Fruit fly (Drosophila melanogaster) whole organism: ENCODE measurements around the gene Plc21C.

ENCODE experiments used
- CG8478 ChIP-seq: fragments of >200 bp; optimal IDR thresholded peaks from 2 replicates; lab custom pipeline; 2018; ENCODE audit warnings: inconsistent platforms
- Dll ChIP-seq: fragments of >200 bp; optimal IDR thresholded peaks from 2 replicates; lab custom pipeline; 2017
- EcR ChIP-seq, 2 experiments: fragments of >200 bp; optimal IDR thresholded peaks; 2 replicates each; lab custom pipeline; 2017; ENCODE audit warnings: missing biosample characterization in 2 of 2, missing genetic modification characterization in 2 of 2, missing genetic modification reagents in 2 of 2
- pan ChIP-seq: fragments of >200 bp; optimal IDR thresholded peaks from 2 replicates; lab custom pipeline; 2017
- psq ChIP-seq: fragments of >200 bp; optimal IDR thresholded peaks from 2 replicates; lab custom pipeline; 2017
- usp ChIP-seq: fragments of >200 bp; optimal IDR thresholded peaks from 2 replicates; lab custom pipeline; 2017; ENCODE audit warnings: missing biosample characterization, missing genetic modification characterization, mixed read lengths

Plc21C gene

dm6 chr2L:303306-303962 lies 2.3 kb upstream of the Plc21C start:
- no peak for TF ChIP-seq psq (lab: Kevin White, UChicago)
- no peak for TF ChIP-seq CG8478 (lab: Kevin White, UChicago)
- TF ChIP-seq Dll (lab: Kevin White, UChicago) = no peak
- TF ChIP-seq EcR (GFP tag; optimal IDR thresholded peaks at IDR 0.05; lab: Kevin White, UChicago) = no peak
- no peak for TF ChIP-seq pan (lab: Kevin White, UChicago)
- TF ChIP-seq usp (GFP tag; lab: Kevin White, UChicago) = no peak

DNA sequence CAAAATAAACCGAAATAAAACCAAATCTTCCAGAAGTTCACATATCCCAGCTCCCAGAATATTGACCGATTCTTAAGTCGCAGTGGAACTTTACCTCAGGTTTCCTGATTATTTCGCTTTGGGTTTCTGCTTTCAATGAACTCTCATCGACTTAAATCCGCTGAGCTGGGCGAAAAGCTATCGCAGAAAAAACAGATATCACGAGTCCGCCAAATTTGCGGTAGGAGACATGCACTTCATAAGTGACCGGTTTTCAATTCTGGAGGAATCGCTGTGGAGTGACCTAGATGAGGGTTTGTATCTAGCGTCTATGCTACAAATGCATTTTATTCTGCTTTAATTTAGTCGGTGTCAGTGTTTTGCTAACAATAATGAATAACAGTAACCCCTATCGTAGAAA lies 537 bp upstream of the Plc21C start:
- TF ChIP-seq pan (lab: Kevin White, UChicago) = no peak
- TF ChIP-seq EcR (GFP tag; optimal IDR thresholded peaks at IDR 0.05; lab: Kevin White, UChicago) = no peak
- no peak for TF ChIP-seq usp (GFP tag; lab: Kevin White, UChicago)
- no peak for TF ChIP-seq Dll (lab: Kevin White, UChicago)
- no peak for TF ChIP-seq CG8478 (lab: Kevin White, UChicago)
- TF ChIP-seq psq (lab: Kevin White, UChicago) = no peak

- TF ChIP-seq EcR (GFP tag; optimal IDR thresholded peaks at IDR 0.05; lab: Kevin White, UChicago) (no peak), usp (GFP tag; lab: Kevin White, UChicago) (no peak), psq (lab: Kevin White, UChicago) (no peak), Dll (lab: Kevin White, UChicago) (no peak), pan (lab: Kevin White, UChicago) (no peak)
These were observed 623 bp downstream of the Plc21C start for dm6 chr2L:306188-306927.

dm6 chr2L:307129-307528 lies 1.4 kb downstream of the Plc21C start:
- TF ChIP-seq psq (lab: Kevin White, UChicago) (no peak), EcR (GFP tag; optimal IDR thresholded peaks at IDR 0.05; lab: Kevin White, UChicago) (no peak), pan (lab: Kevin White, UChicago) (no peak), CG8478 (lab: Kevin White, UChicago) (no peak), Dll (lab: Kevin White, UChicago) (no peak), usp (GFP tag; lab: Kevin White, UChicago) (no peak)

DNA sequence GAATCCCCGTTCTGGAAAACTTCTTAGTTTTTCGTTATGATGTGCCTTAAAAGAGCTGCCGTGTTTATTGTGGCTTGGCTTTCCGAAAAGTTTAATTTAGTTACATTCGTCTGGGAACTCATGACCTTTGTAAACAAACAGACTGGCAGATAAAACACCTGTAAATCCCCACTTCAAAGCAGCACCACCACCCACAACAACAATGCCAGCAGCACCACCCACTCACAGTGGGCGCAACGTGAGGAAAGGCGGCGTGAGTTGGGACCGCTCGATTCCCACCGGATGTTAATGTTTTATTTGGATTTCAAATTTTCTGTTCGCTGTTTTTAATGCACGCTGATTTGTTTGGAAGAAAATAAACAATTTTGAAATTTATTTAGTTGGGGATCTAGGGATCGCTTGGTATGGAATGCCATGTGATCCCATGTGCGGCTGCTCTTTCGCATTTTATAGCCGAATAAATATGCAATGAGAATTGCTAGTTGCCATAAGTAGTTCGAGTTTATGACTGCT lies 2.5 kb downstream of the Plc21C start:
- TF ChIP-seq usp (GFP tag; lab: Kevin White, UChicago) = no peak
- TF ChIP-seq CG8478 (lab: Kevin White, UChicago) = no peak

dm6 chr2L:309177-309576 lies 3.4 kb downstream of the Plc21C start:
- TF ChIP-seq pan (lab: Kevin White, UChicago) (peak; percentile 73), CG8478 (lab: Kevin White, UChicago) (no peak)

dm6 chr2L:309812-310431 lies 4.2 kb downstream of the Plc21C start:
- TF ChIP-seq EcR (GFP tag; optimal IDR thresholded peaks at IDR 0.05; lab: Kevin White, UChicago) (no peak), CG8478 (lab: Kevin White, UChicago) (no peak), Dll (lab: Kevin White, UChicago) (peak; percentile 11)

DNA sequence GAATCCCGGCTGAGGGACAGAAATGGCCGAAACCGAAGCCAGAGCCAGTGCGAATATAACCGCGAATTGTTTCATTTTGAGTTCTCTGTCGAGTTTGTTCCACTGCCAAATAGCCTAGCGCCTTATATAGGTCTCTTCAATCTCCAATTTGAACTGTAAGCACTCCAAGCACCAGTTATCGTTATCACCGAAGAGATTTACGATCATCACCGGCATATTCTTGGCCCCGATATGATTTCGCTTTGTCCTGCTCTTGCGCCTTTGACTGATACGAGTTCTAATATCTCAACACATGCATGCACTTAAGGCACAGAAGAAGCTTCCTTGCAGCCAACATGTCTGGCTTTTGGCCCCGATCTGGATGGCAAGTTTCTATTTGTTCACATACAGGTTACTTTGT lies 13.4 kb downstream of the Plc21C start, which contains the start of gene CG11912:
Gene CG11912 (minus strand): TSS at position 101 of the 400 bp plus-strand sequence.
- TF ChIP-seq CG8478 (lab: Kevin White, UChicago) (no peak), Dll (lab: Kevin White, UChicago) (no peak), psq (lab: Kevin White, UChicago) (no peak), usp (GFP tag; lab: Kevin White, UChicago) (no peak), EcR (GFP tag; optimal IDR thresholded peaks at IDR 0.05; lab: Kevin White, UChicago) (no peak), pan (lab: Kevin White, UChicago) (no peak)

DNA sequence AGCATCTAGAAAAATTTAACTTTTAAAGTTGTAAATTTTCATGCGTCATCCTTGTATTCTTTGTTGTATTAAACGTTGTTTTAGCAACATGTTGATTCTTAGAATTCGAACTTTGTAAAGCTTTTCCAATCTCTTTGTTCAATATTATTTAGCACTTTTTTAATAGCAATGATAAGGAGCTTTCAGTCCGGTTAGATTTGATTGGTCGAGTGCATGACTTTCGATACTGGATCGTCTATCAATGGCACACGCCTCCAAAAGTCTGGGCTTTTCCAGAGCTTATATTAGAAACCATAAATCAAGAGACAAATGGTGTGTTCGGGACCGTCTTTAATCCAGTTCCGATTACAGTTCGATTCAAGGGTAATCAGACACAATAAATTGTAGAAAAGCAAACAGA lies 14.0 kb downstream of the Plc21C start:
- TF ChIP-seq CG8478 (lab: Kevin White, UChicago) = no peak
- no peak for TF ChIP-seq psq (lab: Kevin White, UChicago)
- TF ChIP-seq EcR (GFP tag; optimal IDR thresholded peaks at IDR 0.05; lab: Kevin White, UChicago) = no peak

- TF ChIP-seq usp (GFP tag; lab: Kevin White, UChicago) (no peak), EcR (GFP tag; optimal IDR thresholded peaks at IDR 0.05; lab: Kevin White, UChicago) (no peak), Dll (lab: Kevin White, UChicago) (no peak), CG8478 (lab: Kevin White, UChicago) (no peak), pan (lab: Kevin White, UChicago) (no peak), psq (lab: Kevin White, UChicago) (no peak)
These were observed 15.4 kb downstream of the Plc21C start, which contains the start of gene CG11911 for dm6 chr2L:321148-321547. Gene CG11911 (minus strand): TSS chr2L:321248.

DNA sequence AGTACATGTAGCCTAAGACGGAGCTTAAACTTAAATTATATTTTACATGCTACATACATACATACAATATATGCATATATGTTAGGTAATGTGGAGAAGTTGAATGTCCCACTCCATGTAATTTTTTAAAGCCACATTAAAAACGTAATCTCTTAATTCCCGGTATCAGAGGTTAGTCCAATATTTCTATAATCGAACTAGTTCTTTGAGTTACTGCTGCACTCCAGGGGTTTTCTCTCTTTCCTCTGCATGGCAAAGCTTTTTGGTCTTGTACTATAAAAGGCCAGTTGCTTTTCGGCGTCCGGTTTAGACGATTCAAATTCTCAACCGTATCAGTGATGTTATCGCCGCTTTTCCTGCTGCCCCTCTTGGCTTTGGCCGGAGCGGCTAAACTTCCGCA lies 16.1 kb downstream of the Plc21C start, which contains the start of gene CG33127:
Gene CG33127 (plus strand): TSS at position 309 of the 400 bp plus-strand sequence.
- TF ChIP-seq usp (GFP tag; lab: Kevin White, UChicago) (no peak), Dll (lab: Kevin White, UChicago) (no peak), CG8478 (lab: Kevin White, UChicago) (no peak), pan (lab: Kevin White, UChicago) (no peak), psq (lab: Kevin White, UChicago) (no peak), EcR (GFP tag; optimal IDR thresholded peaks at IDR 0.05; lab: Kevin White, UChicago) (no peak)
